Worm (Caenorhabditis elegans) whole organism, young adult: Measurements from ENCODE around the gene F48F7.5.
A peak's percentile ranks its signal among the peaks of the same experiment; 100 is the strongest.

Experiments
- D2030.7 ChIP-seq: fragments of 200-800 bp; sonication (Bioruptor generic); IDR thresholded peaks from 2 replicates; pipeline ENCODE4 v1.3.6; 2022; ENCODE audit warnings: missing genetic modification reagents, missing genetic modification characterization, missing compliant biosample characterization
- F39B2.1 ChIP-seq: fragments of 200-800 bp; sonication (Bioruptor generic); IDR thresholded peaks from 2 replicates; pipeline ENCODE4 v1.3.6; 2022; ENCODE audit warnings: missing genetic modification reagents, missing genetic modification characterization, missing compliant biosample characterization
- K12H6.12 ChIP-seq: fragments of 200-800 bp; sonication (Bioruptor generic); optimal IDR thresholded peaks from 2 replicates; lab custom pipeline; 2018; ENCODE audit warnings: mild to moderate bottlenecking, missing genetic modification characterization, missing compliant biosample characterization
- ZK185.1 ChIP-seq: sonication (generic microtip); optimal IDR thresholded peaks from 2 replicates; lab custom pipeline; 2016; ENCODE audit warnings: mild to moderate bottlenecking, missing genetic modification characterization, missing compliant biosample characterization; ENCODE audit not compliant: poor library complexity, severe bottlenecking
- ccch-3 ChIP-seq: fragments of 200-800 bp; sonication (Bioruptor generic); optimal IDR thresholded peaks from 2 replicates; lab custom pipeline; 2018; ENCODE audit warnings: mild to moderate bottlenecking, missing genetic modification characterization, missing compliant biosample characterization
- cebp-1 ChIP-seq, 2 experiments: fragments of 200-800 bp in 1 of 2; sonication (Bioruptor generic) in 1 of 2; sonication (generic microtip) in 1 of 2; IDR thresholded peaks in 1 of 2; optimal IDR thresholded peaks in 1 of 2; 2 replicates each; pipeline versions ENCODE4 v1.3.6 to Lab custom; 2017 to 2022; ENCODE audit warnings: missing compliant biosample characterization in 2 of 2, missing genetic modification characterization in 2 of 2, mild to moderate bottlenecking in 1 of 2, missing genetic modification reagents in 1 of 2, moderate library complexity in 1 of 2
- ceh-58 ChIP-seq: fragments of 200-800 bp; sonication (Bioruptor generic); IDR thresholded peaks from 2 replicates; pipeline ENCODE4 v1.3.6; 2022; ENCODE audit warnings: missing genetic modification characterization, missing compliant biosample characterization
- chd-7 ChIP-seq: sonication (generic microtip); optimal IDR thresholded peaks from 2 replicates; lab custom pipeline; 2016; ENCODE audit warnings: mild to moderate bottlenecking, missing genetic modification characterization, moderate library complexity, missing compliant biosample characterization
- dox-1 ChIP-seq: fragments of 200-800 bp; sonication (Bioruptor generic); IDR thresholded peaks from 2 replicates; pipeline ENCODE4 v1.3.6; 2022; ENCODE audit warnings: missing genetic modification reagents, missing genetic modification characterization, missing compliant biosample characterization
- egl-44 ChIP-seq: fragments of 200-800 bp; sonication (Bioruptor generic); IDR thresholded peaks from 2 replicates; pipeline ENCODE4 v1.3.6; 2022; ENCODE audit warnings: missing genetic modification reagents, missing genetic modification characterization, missing compliant biosample characterization
- ekl-4 ChIP-seq: fragments of 200-800 bp; sonication (Bioruptor generic); IDR thresholded peaks from 2 replicates; pipeline ENCODE4 v1.3.6; 2022; ENCODE audit warnings: missing genetic modification reagents, missing genetic modification characterization, missing compliant biosample characterization
- hsf-1 ChIP-seq: fragments of 200-800 bp; sonication (Bioruptor generic); IDR thresholded peaks from 2 replicates; pipeline ENCODE4 v1.3.6; 2022; ENCODE audit warnings: missing genetic modification reagents, missing genetic modification characterization, missing compliant biosample characterization
- lag-1 ChIP-seq: fragments of 200-800 bp; sonication (Bioruptor generic); IDR thresholded peaks from 2 replicates; pipeline ENCODE4 v1.3.6; 2022; ENCODE audit warnings: missing genetic modification reagents, missing genetic modification characterization, missing compliant biosample characterization
- let-526 ChIP-seq: fragments of 200-800 bp; sonication (Bioruptor generic); IDR thresholded peaks from 2 replicates; pipeline ENCODE4 v1.3.6; 2022; ENCODE audit warnings: missing genetic modification reagents, missing genetic modification characterization, missing compliant biosample characterization
- lin-26 ChIP-seq: fragments of 200-800 bp; sonication (Bioruptor generic); IDR thresholded peaks from 2 replicates; pipeline ENCODE4 v1.3.6; 2022; ENCODE audit warnings: missing genetic modification reagents, missing genetic modification characterization, missing compliant biosample characterization
- lin-40 ChIP-seq: sonication (generic microtip); optimal IDR thresholded peaks from 2 replicates; lab custom pipeline; 2016; ENCODE audit warnings: missing genetic modification characterization, mild to moderate bottlenecking, missing compliant biosample characterization, missing genotype, missing genetic modification reagents
- lin-54 ChIP-seq: fragments of 200-800 bp; sonication (Bioruptor generic); optimal IDR thresholded peaks from 2 replicates; lab custom pipeline; 2018; ENCODE audit warnings: mild to moderate bottlenecking, missing genetic modification characterization, missing compliant biosample characterization
- lsy-27 ChIP-seq: sonication (generic microtip); optimal IDR thresholded peaks from 2 replicates; lab custom pipeline; 2017; ENCODE audit warnings: missing genetic modification characterization, mild to moderate bottlenecking, missing compliant biosample characterization, antibody characterized with exemption, missing genotype, borderline replicate concordance; ENCODE audit not compliant: insufficient read depth
- madf-6 ChIP-seq: fragments of 200-800 bp; sonication (Bioruptor generic); IDR thresholded peaks from 2 replicates; pipeline ENCODE4 v1.3.6; 2022; ENCODE audit warnings: missing genetic modification reagents, missing genetic modification characterization, missing compliant biosample characterization
- mcd-1 ChIP-seq: fragments of 200-800 bp; sonication (Bioruptor generic); IDR thresholded peaks from 2 replicates; pipeline ENCODE4 v1.3.6; 2022; ENCODE audit warnings: missing genetic modification reagents, missing genetic modification characterization, missing compliant biosample characterization
- mel-28 ChIP-seq: sonication (generic microtip); optimal IDR thresholded peaks from 2 replicates; lab custom pipeline; 2016; ENCODE audit warnings: borderline replicate concordance, mild to moderate bottlenecking, missing genetic modification characterization, missing compliant biosample characterization
- nhr-27 ChIP-seq: fragments of 200-800 bp; sonication (Bioruptor generic); optimal IDR thresholded peaks from 2 replicates; lab custom pipeline; 2018; ENCODE audit warnings: mild to moderate bottlenecking, missing genetic modification characterization, moderate library complexity, missing compliant biosample characterization
- nhr-80 ChIP-seq: sonication (generic microtip); optimal IDR thresholded peaks from 2 replicates; lab custom pipeline; 2016; ENCODE audit warnings: missing genetic modification characterization, missing compliant biosample characterization
- nhr-90 ChIP-seq: sonication (generic microtip); optimal IDR thresholded peaks from 2 replicates; lab custom pipeline; 2016; ENCODE audit warnings: missing genotype, mild to moderate bottlenecking, missing genetic modification characterization, missing compliant biosample characterization
- pbrm-1 ChIP-seq: fragments of 200-800 bp; sonication (Bioruptor generic); IDR thresholded peaks from 2 replicates; pipeline ENCODE4 v1.3.6; 2022; ENCODE audit warnings: missing genetic modification reagents, missing genetic modification characterization, missing compliant biosample characterization
- rcor-1 ChIP-seq: fragments of 200-800 bp; sonication (Bioruptor generic); IDR thresholded peaks from 2 replicates; pipeline ENCODE4 v1.3.6; 2022; ENCODE audit warnings: missing genetic modification reagents, missing genetic modification characterization, missing compliant biosample characterization
- snpc-3.4 ChIP-seq: sonication (generic microtip); optimal IDR thresholded peaks from 2 replicates; lab custom pipeline; 2017; ENCODE audit warnings: missing genetic modification characterization, mild to moderate bottlenecking, missing compliant biosample characterization, antibody characterized with exemption, moderate library complexity, missing genotype, missing genetic modification reagents
- snpc-4 ChIP-seq, 5 experiments: fragments of 150-350 bp in 1 of 5; sonication (generic microtip) in 4 of 5; optimal IDR thresholded peaks; 2 replicates each; lab custom pipeline; 2014 to 2018; ENCODE audit warnings: missing genetic modification characterization in 5 of 5, missing biosample characterization in 3 of 5, antibody characterized with exemption in 2 of 5, mild to moderate bottlenecking in 2 of 5, missing compliant biosample characterization in 2 of 5, missing genotype in 2 of 5, moderate library complexity in 2 of 5, missing genetic modification reagents in 1 of 5
- somi-1 ChIP-seq: fragments of 200-800 bp; sonication (Bioruptor generic); optimal IDR thresholded peaks from 2 replicates; lab custom pipeline; 2018; ENCODE audit warnings: mild to moderate bottlenecking, missing genetic modification characterization, missing compliant biosample characterization
- tbp1 ChIP-seq: fragments of 200-800 bp; sonication (Bioruptor generic); optimal IDR thresholded peaks from 2 replicates; lab custom pipeline; 2018; ENCODE audit warnings: mild to moderate bottlenecking, missing genetic modification characterization, missing compliant biosample characterization
- tbx-9 ChIP-seq: sonication (generic microtip); optimal IDR thresholded peaks from 2 replicates; lab custom pipeline; 2016; ENCODE audit warnings: borderline replicate concordance, missing genetic modification characterization, inconsistent platforms, missing compliant biosample characterization
- zfh-2 ChIP-seq: fragments of 200-800 bp; sonication (Bioruptor generic); conservative IDR thresholded peaks from 2 replicates; pipeline ENCODE4 v1.3.6; 2022; ENCODE audit warnings: missing genetic modification reagents, missing genetic modification characterization, missing compliant biosample characterization
- ztf-25 ChIP-seq: fragments of 200-800 bp; sonication (Bioruptor generic); IDR thresholded peaks from 2 replicates; pipeline ENCODE4 v1.3.6; 2022; ENCODE audit warnings: missing genetic modification reagents, missing genetic modification characterization, missing compliant biosample characterization
- ztf-6 ChIP-seq: fragments of 200-800 bp; sonication (Bioruptor generic); IDR thresholded peaks from 2 replicates; pipeline ENCODE4 v1.3.6; 2022; ENCODE audit warnings: missing genetic modification reagents, missing genetic modification characterization, missing compliant biosample characterization

Gene F48F7.5

DNA sequence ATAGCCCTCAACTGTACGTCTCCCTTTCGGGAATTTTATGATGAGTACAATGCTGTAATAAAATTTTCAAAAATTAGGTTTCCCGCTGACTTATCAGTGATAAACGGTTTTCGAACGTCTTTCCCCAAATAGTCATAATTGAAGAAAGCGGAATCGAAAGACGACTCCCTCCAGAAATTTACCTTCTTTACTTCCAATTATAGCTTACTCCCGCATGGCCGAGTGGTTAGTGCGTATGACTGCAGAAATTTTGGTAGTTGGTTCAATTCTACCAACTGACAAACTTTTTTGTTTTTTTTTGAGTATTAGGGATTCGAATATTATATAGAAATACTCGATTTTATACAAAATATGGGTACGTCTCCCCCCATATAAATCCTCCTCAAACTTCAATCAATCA, 2.4 kb upstream of the F48F7.5 start (continued):
- TF ChIP-seq ztf-25 (GFP tag; lab: Robert Waterston, UW): 0 out of 2 replicates have a peak, but pooled peaks have one; percentile 44
- peak; percentile 84 for TF ChIP-seq tbp1
- TF ChIP-seq ceh-58: 0 out of 2 replicates have a peak, but pooled peaks have one; percentile 62
- TF ChIP-seq lin-26 (GFP tag; lab: Robert Waterston, UW): peak; percentile 94
- 0 out of 2 replicates have a peak, but pooled peaks have one; percentile 36 for TF ChIP-seq ztf-6 (GFP tag; lab: Robert Waterston, UW)
- peak; percentile 78 for TF ChIP-seq pbrm-1 (GFP tag; lab: Robert Waterston, UW)
- TF ChIP-seq let-526 (GFP tag; lab: Robert Waterston, UW): peak; percentile 57; the same call in 1 of the 2 replicates
- peak; percentile 60; the same call in 1 of the 2 replicates for TF ChIP-seq madf-6 (GFP tag; lab: Robert Waterston, UW)
- TF ChIP-seq dox-1 (GFP tag; lab: Robert Waterston, UW): peak; percentile 50; the same call in 1 of the 2 replicates
- TF ChIP-seq ekl-4 (GFP tag; lab: Robert Waterston, UW): peak; percentile 22; the same call in 1 of the 2 replicates
- TF ChIP-seq D2030.7 (GFP tag; lab: Robert Waterston, UW): peak; percentile 59
- peak; percentile 58 for TF ChIP-seq rcor-1 (GFP tag; lab: Robert Waterston, UW)
- peak; percentile 94 for TF ChIP-seq egl-44 (GFP tag; lab: Robert Waterston, UW)

DNA sequence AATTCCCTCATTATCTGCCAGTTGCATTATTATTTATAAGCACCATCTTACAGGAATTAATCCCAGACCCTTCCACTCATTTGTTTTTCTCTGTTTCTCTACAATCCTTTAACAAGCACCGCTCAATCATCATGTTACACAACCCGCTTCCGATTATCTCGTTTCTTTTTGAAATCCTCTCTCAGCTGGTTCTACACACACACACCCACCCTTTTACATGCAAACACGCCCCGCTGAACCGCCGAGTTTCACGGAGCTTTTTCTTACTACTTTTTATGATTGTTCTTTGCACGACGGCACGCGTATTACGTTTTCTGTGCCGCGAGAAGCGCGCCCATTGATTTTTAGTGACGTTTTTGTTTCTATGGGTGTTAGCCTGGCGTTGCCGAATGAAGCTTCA, 1.7 kb upstream of the F48F7.5 start:
- TF ChIP-seq hsf-1 (GFP tag; lab: Robert Waterston, UW): no peak
- peak; percentile 18 for TF ChIP-seq K12H6.12 (tag; lab: Kevin White, UChicago)
- peak; percentile 33 for TF ChIP-seq nhr-80 (tag; lab: Kevin White, UChicago)
- no peak for TF ChIP-seq F39B2.1 (GFP tag; lab: Robert Waterston, UW)
- no peak for TF ChIP-seq ccch-3 (GFP tag; lab: Kevin White, UChicago)
- TF ChIP-seq cebp-1 (GFP tag; IDR thresholded peaks at IDR 0.05; lab: Robert Waterston, UW): no peak
- TF ChIP-seq cebp-1 (tag; optimal IDR thresholded peaks at IDR 0.05; lab: Kevin White, UChicago): peak; percentile 32
- TF ChIP-seq, all 124 proteins: peak for 3

DNA sequence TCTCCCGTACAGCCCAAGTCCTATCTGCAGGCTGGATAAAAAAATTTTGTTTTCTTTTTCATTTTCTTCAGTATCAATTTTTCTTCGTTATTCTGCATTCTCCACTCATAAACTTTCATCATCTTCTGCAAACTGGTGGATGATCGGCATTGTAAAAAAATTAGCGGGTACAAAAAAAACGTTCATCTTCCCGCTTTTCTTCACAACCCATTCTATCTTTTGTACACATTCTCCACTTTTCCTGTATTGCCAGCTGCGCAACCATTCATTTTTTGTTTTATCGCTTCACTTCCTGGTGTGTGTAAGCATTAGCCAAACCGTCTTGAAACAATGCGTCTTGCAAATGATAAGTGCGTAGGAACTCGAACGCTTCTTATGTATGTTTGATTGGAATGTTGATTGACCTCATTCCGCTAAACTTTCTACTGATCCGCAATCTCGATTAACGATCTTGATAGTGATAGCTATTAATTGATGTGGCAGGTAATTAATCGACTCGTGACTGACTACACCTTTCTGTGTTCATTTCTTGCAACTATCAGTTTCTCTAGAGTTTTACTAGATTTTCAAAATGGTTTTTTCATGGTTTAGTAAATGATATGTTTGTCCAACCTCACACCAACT, 893 bp upstream of the F48F7.5 start:
- TF ChIP-seq zfh-2 (GFP tag; lab: Robert Waterston, UW) (no peak), lag-1 (GFP tag; lab: Robert Waterston, UW) (no peak), mcd-1 (GFP tag; lab: Robert Waterston, UW) (no peak), lsy-27 (tag; lab: Kevin White, UChicago) (no peak), snpc-4 (GFP tag; optimal IDR thresholded peaks at IDR 0.05; lab: Kevin White, UChicago) (no peak), snpc-4 (tag; optimal IDR thresholded peaks at IDR 0.05; lab: Kevin White, UChicago) (no peak), ZK185.1 (no peak), chd-7 (tag; lab: Kevin White, UChicago) (no peak), lin-54 (GFP tag; lab: Kevin White, UChicago) (no peak), snpc-3.4 (no peak), nhr-90 (tag; lab: Kevin White, UChicago) (no peak), tbx-9 (no peak), nhr-80 (tag; lab: Kevin White, UChicago) (peak; percentile 28), mel-28 (no peak), somi-1 (GFP tag; lab: Kevin White, UChicago) (peak; percentile 1), nhr-27 (no peak), lin-40 (tag; lab: Kevin White, UChicago) (peak; percentile 10)
